Worm (Caenorhabditis elegans) whole organism, L3 larva: ENCODE data around the gene cogc-6.

Source experiments
- R02D3.7 ChIP-seq: fragments of 150-350 bp; optimal IDR thresholded peaks from 2 replicates; lab custom pipeline; 2014; ENCODE audit warnings: missing biosample characterization, missing genetic modification characterization
- ZK546.5 ChIP-seq: sonication (generic microtip); optimal IDR thresholded peaks from 2 replicates; lab custom pipeline; 2017; ENCODE audit warnings: missing biosample characterization, missing genetic modification characterization
- aly-2 ChIP-seq: fragments of 150-350 bp; optimal IDR thresholded peaks from 2 replicates; lab custom pipeline; 2014; ENCODE audit warnings: missing biosample characterization, missing genetic modification characterization
- ama-1 ChIP-seq: fragments of 150-350 bp; optimal IDR thresholded peaks from 2 replicates; lab custom pipeline; 2018
- ceh-16 ChIP-seq: sonication (generic microtip); optimal IDR thresholded peaks from 2 replicates; lab custom pipeline; 2017; ENCODE audit warnings: missing biosample characterization, missing genetic modification characterization
- ceh-28 ChIP-seq: fragments of 150-350 bp; optimal IDR thresholded peaks from 2 replicates; lab custom pipeline; 2014; ENCODE audit warnings: missing biosample characterization, missing genetic modification reagents, missing genetic modification characterization
- ceh-82 ChIP-seq: fragments of 150-350 bp; optimal IDR thresholded peaks from 2 replicates; lab custom pipeline; 2014; ENCODE audit warnings: missing biosample characterization, missing genetic modification characterization
- daf-12 ChIP-seq: fragments of 150-350 bp; optimal IDR thresholded peaks from 2 replicates; lab custom pipeline; 2014; ENCODE audit warnings: missing biosample characterization, missing genetic modification reagents, missing genetic modification characterization
- egl-27 ChIP-seq: sonication (generic microtip); optimal IDR thresholded peaks from 4 replicates; lab custom pipeline; 2017; ENCODE audit warnings: missing biosample characterization, missing genetic modification reagents, missing genetic modification characterization
- egl-5 ChIP-seq: fragments of 150-350 bp; optimal IDR thresholded peaks from 2 replicates; lab custom pipeline; 2017; ENCODE audit warnings: missing biosample characterization, missing genetic modification reagents, missing genetic modification characterization, inconsistent platforms
- elt-2 ChIP-seq: sonication (generic microtip); optimal IDR thresholded peaks from 2 replicates; lab custom pipeline; 2016; ENCODE audit warnings: missing genetic modification reagents, mild to moderate bottlenecking, missing genetic modification characterization, missing compliant biosample characterization
- elt-3 ChIP-seq, 3 experiments: fragments of 150-350 bp in 1 of 3; sonication (generic microtip) in 2 of 3; optimal IDR thresholded peaks; 2 replicates in 2 of 3; 4 replicates in 1 of 3; lab custom pipeline; 2014 to 2017; ENCODE audit warnings: missing biosample characterization in 3 of 3, missing genetic modification characterization in 3 of 3
- eor-1 ChIP-seq, 2 experiments: fragments of 150-350 bp; optimal IDR thresholded peaks; 2 replicates each; lab custom pipeline; 2014 to 2018; ENCODE audit warnings: missing biosample characterization in 2 of 2, missing genetic modification characterization in 2 of 2
- fkh-2 ChIP-seq: fragments of 150-350 bp; optimal IDR thresholded peaks from 2 replicates; lab custom pipeline; 2014; ENCODE audit warnings: missing biosample characterization, missing genetic modification reagents, missing genetic modification characterization
- fos-1 ChIP-seq: fragments of 150-350 bp; optimal IDR thresholded peaks from 2 replicates; lab custom pipeline; 2014; ENCODE audit warnings: missing biosample characterization, missing genetic modification characterization
- hmg-11 ChIP-seq: sonication (generic microtip); optimal IDR thresholded peaks from 2 replicates; lab custom pipeline; 2016; ENCODE audit warnings: missing genetic modification characterization, missing compliant biosample characterization
- jun-1 ChIP-seq: fragments of 150-350 bp; optimal IDR thresholded peaks from 2 replicates; lab custom pipeline; 2014; ENCODE audit warnings: missing biosample characterization, missing genetic modification reagents, missing genetic modification characterization
- lin-15B ChIP-seq: fragments of 150-350 bp; optimal IDR thresholded peaks from 2 replicates; lab custom pipeline; 2014; ENCODE audit warnings: missing biosample characterization, missing genetic modification characterization
- lsy-12 ChIP-seq: sonication (generic microtip); optimal IDR thresholded peaks from 2 replicates; lab custom pipeline; 2016; ENCODE audit warnings: mild to moderate bottlenecking, missing genetic modification characterization, missing compliant biosample characterization
- mml-1 ChIP-seq: fragments of 150-350 bp; sonication (generic microtip); optimal IDR thresholded peaks from 3 replicates; lab custom pipeline; 2014; ENCODE audit warnings: missing biosample characterization, missing genetic modification characterization
- nfya-1 ChIP-seq: sonication (generic microtip); optimal IDR thresholded peaks from 2 replicates; lab custom pipeline; 2017; ENCODE audit warnings: missing genetic modification characterization, mild to moderate bottlenecking, missing compliant biosample characterization, antibody characterized with exemption, moderate library complexity; ENCODE audit not compliant: insufficient read depth
- nhr-11 ChIP-seq: fragments of 150-350 bp; optimal IDR thresholded peaks from 2 replicates; lab custom pipeline; 2014; ENCODE audit warnings: missing biosample characterization, missing genetic modification characterization
- nhr-12 ChIP-seq: fragments of 150-350 bp; optimal IDR thresholded peaks from 2 replicates; lab custom pipeline; 2014; ENCODE audit warnings: missing biosample characterization, missing genetic modification characterization
- nhr-23 ChIP-seq: fragments of 150-350 bp; optimal IDR thresholded peaks from 2 replicates; lab custom pipeline; 2014; ENCODE audit warnings: missing biosample characterization, missing genetic modification reagents, missing genetic modification characterization
- nhr-237 ChIP-seq: fragments of 150-350 bp; optimal IDR thresholded peaks from 2 replicates; lab custom pipeline; 2014; ENCODE audit warnings: missing biosample characterization, missing genetic modification characterization
- nhr-25 ChIP-seq: sonication (generic microtip); optimal IDR thresholded peaks from 2 replicates; lab custom pipeline; 2017; ENCODE audit warnings: missing biosample characterization, missing genetic modification characterization
- nhr-28 ChIP-seq: fragments of 150-350 bp; optimal IDR thresholded peaks from 2 replicates; lab custom pipeline; 2014; ENCODE audit warnings: missing biosample characterization, missing genetic modification characterization
- nhr-43 ChIP-seq: sonication (generic microtip); optimal IDR thresholded peaks from 2 replicates; lab custom pipeline; 2016; ENCODE audit warnings: mild to moderate bottlenecking, missing genetic modification characterization, missing compliant biosample characterization; ENCODE audit not compliant: poor library complexity, severe bottlenecking
- nhr-67 ChIP-seq: fragments of 150-350 bp; optimal IDR thresholded peaks from 2 replicates; lab custom pipeline; 2014; ENCODE audit warnings: missing biosample characterization, missing genetic modification characterization
- nhr-76 ChIP-seq: fragments of 150-350 bp; sonication (generic microtip); optimal IDR thresholded peaks from 5 replicates; lab custom pipeline; 2014; ENCODE audit warnings: missing biosample characterization, missing genetic modification characterization
- nhr-77 ChIP-seq: fragments of 150-350 bp; optimal IDR thresholded peaks from 2 replicates; lab custom pipeline; 2014; ENCODE audit warnings: missing biosample characterization, missing genetic modification characterization
- pha-4 ChIP-seq: fragments of 150-350 bp; optimal IDR thresholded peaks from 2 replicates; lab custom pipeline; 2014; ENCODE audit warnings: missing biosample characterization, missing genetic modification reagents, missing genetic modification characterization
- pqm-1 ChIP-seq: fragments of 150-350 bp; optimal IDR thresholded peaks from 2 replicates; lab custom pipeline; 2017; ENCODE audit warnings: missing biosample characterization, missing genetic modification characterization, inconsistent platforms
- skn-1 ChIP-seq: fragments of 150-350 bp; optimal IDR thresholded peaks from 2 replicates; lab custom pipeline; 2014; ENCODE audit warnings: missing biosample characterization, missing genetic modification characterization
- snpc-4 ChIP-seq: fragments of 150-350 bp; optimal IDR thresholded peaks from 2 replicates; lab custom pipeline; 2014; ENCODE audit warnings: missing biosample characterization, missing genetic modification characterization
- unc-39 ChIP-seq: sonication (generic microtip); optimal IDR thresholded peaks from 4 replicates; lab custom pipeline; 2017; ENCODE audit warnings: missing biosample characterization, missing genetic modification characterization
- unc-62 ChIP-seq: fragments of 150-350 bp; sonication (generic microtip); optimal IDR thresholded peaks from 4 replicates; lab custom pipeline; 2014; ENCODE audit warnings: missing biosample characterization, missing genetic modification reagents, missing genetic modification characterization
- zag-1 ChIP-seq: fragments of 150-350 bp; optimal IDR thresholded peaks from 2 replicates; lab custom pipeline; 2014; ENCODE audit warnings: missing biosample characterization, missing genetic modification characterization
- ztf-11 ChIP-seq: fragments of 150-350 bp; optimal IDR thresholded peaks from 2 replicates; lab custom pipeline; 2014; ENCODE audit warnings: missing biosample characterization, missing genetic modification characterization
- ztf-4 ChIP-seq: fragments of 150-350 bp; optimal IDR thresholded peaks from 2 replicates; lab custom pipeline; 2014; ENCODE audit warnings: missing biosample characterization, missing genetic modification characterization

cogc-6 gene

DNA sequence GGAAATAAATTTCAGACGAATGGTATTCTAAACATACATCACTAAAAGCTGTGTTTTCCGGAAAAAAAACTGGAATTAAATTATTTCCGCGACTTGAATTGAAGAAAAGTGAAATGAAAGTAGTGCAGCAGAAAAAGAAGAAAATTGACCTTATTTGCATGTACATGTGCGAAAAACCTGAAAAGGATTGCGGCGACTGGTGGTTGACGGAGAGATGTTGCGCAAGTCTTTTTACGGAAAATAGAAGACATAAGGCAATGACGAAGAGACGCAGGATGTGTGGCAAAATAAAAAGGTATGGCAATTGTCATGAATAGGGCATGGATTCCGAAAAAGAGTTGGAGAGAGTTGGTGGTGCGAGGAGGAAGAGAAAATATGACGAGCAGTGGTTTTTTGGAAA lies 33.9 kb upstream of the cogc-6 start:
- TF ChIP-seq nfya-1 (tag; lab: Kevin White, UChicago) (no peak), nhr-76 (tag; lab: Kevin White, UChicago) (no peak), fos-1 (tag; lab: Kevin White, UChicago) (no peak), nhr-28 (tag; lab: Kevin White, UChicago) (no peak), fkh-2 (tag; lab: Kevin White, UChicago) (no peak), nhr-237 (tag; lab: Kevin White, UChicago) (no peak), nhr-43 (tag; lab: Kevin White, UChicago) (no peak)

DNA sequence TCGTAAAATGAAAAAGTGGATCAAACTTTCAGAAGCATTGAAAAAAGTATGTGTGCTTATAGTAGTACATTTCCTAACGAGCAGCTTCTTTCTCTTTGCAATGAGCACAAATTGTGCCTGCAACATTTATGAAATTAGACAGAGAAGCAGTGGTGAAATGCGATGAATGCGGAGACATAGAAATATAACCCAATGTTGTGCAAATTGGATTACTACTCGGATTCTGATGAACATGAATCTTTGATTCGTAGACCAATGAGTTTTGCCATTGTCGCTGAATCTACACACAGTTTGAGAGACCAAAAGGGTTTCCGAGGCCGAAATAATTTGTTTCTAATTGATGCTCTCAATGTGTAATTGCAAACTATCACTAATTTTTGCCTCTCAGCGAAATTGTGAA lies 32.8 kb upstream of the cogc-6 start:
- TF ChIP-seq pha-4 (tag; lab: Kevin White, UChicago), result no peak
- TF ChIP-seq nhr-76 (tag; lab: Kevin White, UChicago), result no peak
- TF ChIP-seq, all 47 proteins: peak for 0

DNA sequence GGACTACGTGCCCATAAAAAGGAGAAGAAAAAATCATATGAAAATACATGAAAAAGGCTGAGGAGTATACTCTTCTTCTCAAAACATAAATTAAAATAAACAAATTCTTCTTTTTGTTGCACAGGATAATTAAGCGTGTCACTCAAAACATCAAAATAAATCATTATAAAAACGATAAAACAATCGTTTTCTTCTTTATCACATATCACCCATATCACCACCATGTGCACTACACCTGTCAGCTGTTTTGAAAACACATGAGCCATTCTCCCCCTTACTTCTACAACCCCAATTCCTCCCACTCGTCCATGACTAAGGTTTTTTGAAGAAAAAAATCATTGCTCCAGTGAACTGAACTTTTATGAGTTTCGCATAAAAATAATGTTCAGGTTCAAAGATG lies 31.4 kb upstream of the cogc-6 start:
- no peak for TF ChIP-seq lin-15B
- peak; percentile 47 for TF ChIP-seq egl-5

DNA sequence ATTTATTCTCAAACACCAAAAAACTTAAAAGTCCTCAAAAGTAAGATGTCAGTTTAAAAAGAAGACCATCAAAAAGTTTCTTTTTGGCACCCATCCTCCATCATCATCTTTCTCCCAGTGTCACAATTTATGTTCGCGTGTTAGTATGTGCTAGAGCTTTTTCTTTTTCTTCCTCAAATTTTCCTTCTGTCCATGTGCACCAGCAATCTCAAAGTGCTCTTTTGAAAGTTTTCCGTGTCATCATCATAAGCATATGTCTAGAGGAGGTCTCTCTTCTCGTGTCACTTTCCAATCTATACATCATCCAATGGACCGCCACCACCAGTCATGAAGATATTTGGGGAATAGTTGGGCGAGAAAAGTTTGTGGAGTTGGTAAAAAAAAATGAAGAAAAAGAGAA lies 30.0 kb upstream of the cogc-6 start:
- TF ChIP-seq nhr-25 (tag; lab: Kevin White, UChicago), result no peak
- no peak for TF ChIP-seq nhr-77 (tag; lab: Kevin White, UChicago)
- TF ChIP-seq nhr-237 (tag; lab: Kevin White, UChicago), result no peak
- TF ChIP-seq mml-1 (tag; lab: Kevin White, UChicago), result no peak
- TF ChIP-seq egl-27 (tag; lab: Kevin White, UChicago), result no peak
- TF ChIP-seq nhr-76 (tag; lab: Kevin White, UChicago), result no peak
- no peak for TF ChIP-seq ztf-11
- TF ChIP-seq unc-39 (tag; lab: Kevin White, UChicago), result no peak
- no peak for TF ChIP-seq nhr-12 (tag; lab: Kevin White, UChicago)
- TF ChIP-seq nhr-28 (tag; lab: Kevin White, UChicago), result no peak
- no peak for TF ChIP-seq hmg-11 (tag; lab: Kevin White, UChicago)
- TF ChIP-seq fkh-2 (tag; lab: Kevin White, UChicago), result no peak
- no peak for TF ChIP-seq skn-1 (tag; lab: Kevin White, UChicago)
- no peak for TF ChIP-seq nhr-23 (tag; lab: Kevin White, UChicago)
- TF ChIP-seq eor-1 (tag; optimal IDR thresholded peaks at IDR 0.05; lab: Kevin White, UChicago), result no peak
- TF ChIP-seq ama-1 (lab: Kevin White, UChicago), result no peak
- TF ChIP-seq nfya-1 (tag; lab: Kevin White, UChicago), result no peak

DNA sequence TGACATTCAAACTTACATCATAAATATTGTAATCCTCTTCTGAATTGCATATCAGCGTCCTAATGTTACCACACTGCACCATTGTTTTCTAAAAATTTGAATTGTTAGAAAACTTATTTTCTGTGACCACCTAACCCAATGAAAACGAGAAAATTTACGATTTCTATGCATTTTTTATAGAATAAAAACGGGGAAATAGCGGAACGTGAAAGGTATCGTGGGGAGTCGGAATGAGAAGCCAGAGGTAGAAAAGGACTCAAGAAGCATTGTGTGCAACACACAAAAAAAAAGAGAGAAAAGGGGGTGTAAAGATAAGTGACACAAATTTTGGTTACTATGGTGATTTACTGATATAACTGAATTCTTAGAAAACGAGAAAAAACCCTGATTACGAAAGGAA lies 29.1 kb upstream of the cogc-6 start, which contains the start of gene C16D9.6:
C16D9.6 (minus strand) TSS at position 101 of the 400 bp plus-strand sequence.
- no peak for TF ChIP-seq aly-2 (tag; lab: Kevin White, UChicago)
- no peak for TF ChIP-seq nhr-76 (tag; lab: Kevin White, UChicago)
- TF ChIP-seq ceh-82, result no peak
- TF ChIP-seq zag-1 (tag; lab: Kevin White, UChicago), result no peak
- no peak for TF ChIP-seq nhr-237 (tag; lab: Kevin White, UChicago)
- no peak for TF ChIP-seq nhr-12 (tag; lab: Kevin White, UChicago)
- TF ChIP-seq lin-15B, result no peak
- no peak for TF ChIP-seq nhr-23 (tag; lab: Kevin White, UChicago)
- no peak for TF ChIP-seq fos-1 (tag; lab: Kevin White, UChicago)
- TF ChIP-seq nhr-77 (tag; lab: Kevin White, UChicago), result no peak
- no peak for TF ChIP-seq elt-2 (tag; lab: Kevin White, UChicago)
- no peak for TF ChIP-seq lsy-12

DNA sequence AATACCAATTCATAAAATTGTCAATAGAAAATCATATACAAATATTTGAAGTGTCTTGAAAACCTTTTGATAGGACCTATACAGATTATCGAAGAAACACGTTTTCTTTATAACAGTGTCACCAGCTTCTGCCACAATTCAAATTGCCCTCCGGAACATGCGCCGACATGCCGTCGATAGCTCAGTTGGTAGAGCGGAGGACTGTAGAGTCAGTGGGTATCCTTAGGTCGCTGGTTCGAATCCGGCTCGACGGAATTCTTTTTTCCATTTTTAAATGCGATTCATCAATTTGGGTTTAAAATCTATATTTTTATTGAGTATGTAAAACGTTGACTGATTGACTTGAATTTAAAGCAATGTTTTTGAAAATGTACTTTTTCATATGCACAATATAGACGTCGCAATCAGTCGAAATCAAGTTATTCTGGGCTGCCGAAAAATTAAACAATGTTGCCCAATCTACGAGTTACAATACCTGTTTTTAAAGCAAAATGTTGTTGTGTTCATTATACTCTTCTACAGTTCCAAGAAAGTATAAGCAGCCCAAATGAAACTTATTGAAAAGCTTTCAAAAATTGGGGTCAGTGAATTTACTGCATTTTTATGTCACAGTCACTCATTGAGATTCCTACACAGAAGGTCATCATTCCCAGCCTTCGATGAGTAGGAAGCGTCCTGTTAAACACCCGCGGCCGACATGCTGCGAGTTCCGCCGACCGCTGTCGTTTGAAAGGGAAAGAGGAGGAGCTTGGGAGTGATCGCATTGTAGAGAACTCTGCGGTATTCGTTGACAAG lies 26.4 kb upstream of the cogc-6 start:
- peak in 1 of 3 experiments; percentile 68 for TF ChIP-seq elt-3 (tag; optimal IDR thresholded peaks at IDR 0.05; lab: Kevin White, UChicago)
- TF ChIP-seq ztf-4, result peak; percentile 20
- TF ChIP-seq nhr-11 (tag; lab: Kevin White, UChicago), result no peak
- TF ChIP-seq daf-12 (tag; lab: Kevin White, UChicago), result no peak
- TF ChIP-seq ZK546.5 (tag; lab: Kevin White, UChicago), result no peak
- TF ChIP-seq nhr-28 (tag; lab: Kevin White, UChicago), result no peak
- TF ChIP-seq ceh-82, result peak; percentile 17
- peak; percentile 66 for TF ChIP-seq elt-2 (tag; lab: Kevin White, UChicago)
- peak; percentile 88 for TF ChIP-seq nhr-43 (tag; lab: Kevin White, UChicago)
- TF ChIP-seq nfya-1 (tag; lab: Kevin White, UChicago), result peak; percentile 69
- peak; percentile 25 for TF ChIP-seq jun-1 (tag; lab: Kevin White, UChicago)
- peak; percentile 10 for TF ChIP-seq unc-62 (GFP tag; lab: Kevin White, UChicago)
- no peak for TF ChIP-seq nhr-76 (tag; lab: Kevin White, UChicago)
- peak; percentile 53 for TF ChIP-seq lin-15B
- peak; percentile 82 for TF ChIP-seq pqm-1 (tag; lab: Kevin White, UChicago)
- peak; percentile 11 for TF ChIP-seq egl-27 (tag; lab: Kevin White, UChicago)
- peak; percentile 99 for TF ChIP-seq snpc-4 (tag; lab: Kevin White, UChicago)
- TF ChIP-seq R02D3.7 (tag; lab: Kevin White, UChicago), result peak; percentile 57
- TF ChIP-seq nhr-67 (tag; lab: Kevin White, UChicago), result no peak
- no peak for TF ChIP-seq ceh-16
- peak; percentile 69 for TF ChIP-seq ceh-28 (tag; lab: Kevin White, UChicago)
